Worm (Caenorhabditis elegans): Measurements from ENCODE around the gene T28C12.2.

ce11 chrV:6374844-6375243 lies 45.8 kb downstream of the T28C12.2 start, which contains the start of gene F13H6.5:
- TF ChIP-seq him-1 (tag; optimal IDR thresholded peaks at IDR 0.05), result no peak
- TF ChIP-seq W03F9.2 (tag; optimal IDR thresholded peaks at IDR 0.05), result no peak
- TF ChIP-seq dao-5 (tag; optimal IDR thresholded peaks at IDR 0.05), result no peak
